Fruit fly (Drosophila melanogaster) whole organism, embryonic: Measurements from ENCODE around the gene eIF1.

ENCODE experiments used
- CG10431 ChIP-seq: fragments of 200-800 bp; sonication (Bioruptor generic); optimal IDR thresholded peaks from 3 replicates; lab custom pipeline; 2018; ENCODE audit warnings: missing biosample characterization, mild to moderate bottlenecking, missing genetic modification characterization
- CG10959 ChIP-seq: fragments of 200-800 bp; sonication (Bioruptor generic); IDR thresholded peaks from 2 replicates; pipeline ENCODE4 v1.3.6; 2022; ENCODE audit warnings: missing biosample characterization, missing genetic modification characterization
- CG11085 ChIP-seq: fragments of 200-800 bp; sonication (Bioruptor generic); IDR thresholded peaks from 2 replicates; pipeline ENCODE4 v1.3.6; 2022; ENCODE audit warnings: missing biosample characterization, missing genetic modification characterization
- CG11504 ChIP-seq: fragments of 200-800 bp; sonication (Bioruptor generic); optimal IDR thresholded peaks from 3 replicates; lab custom pipeline; 2019; ENCODE audit warnings: missing biosample characterization, mild to moderate bottlenecking, missing genetic modification characterization, moderate library complexity
- CG11723 ChIP-seq: fragments of 200-800 bp; sonication (Bioruptor generic); optimal IDR thresholded peaks from 2 replicates; lab custom pipeline; 2017; ENCODE audit warnings: missing biosample characterization, mild to moderate bottlenecking, missing genetic modification characterization
- CG12942 ChIP-seq: fragments of 200-800 bp; sonication (Bioruptor generic); optimal IDR thresholded peaks from 3 replicates; lab custom pipeline; 2016; ENCODE audit warnings: missing biosample characterization, missing genetic modification characterization
- CG16813 ChIP-seq: fragments of 200-800 bp; sonication (Bioruptor generic); IDR thresholded peaks from 3 replicates; pipeline ENCODE4 v1.3.6; 2022; ENCODE audit warnings: missing biosample characterization, missing genetic modification characterization; ENCODE audit not compliant: partially characterized antibody
- CG16863 ChIP-seq: fragments of 200-800 bp; sonication (Bioruptor generic); optimal IDR thresholded peaks from 3 replicates; lab custom pipeline; 2016; ENCODE audit warnings: missing biosample characterization, missing genetic modification characterization
- CG1832 ChIP-seq: fragments of 200-800 bp; sonication (Bioruptor generic); optimal IDR thresholded peaks from 2 replicates; lab custom pipeline; 2017; ENCODE audit warnings: missing biosample characterization, mild to moderate bottlenecking, missing genetic modification characterization, inconsistent platforms
- CG2712 ChIP-seq: fragments of 200-800 bp; optimal IDR thresholded peaks from 3 replicates; lab custom pipeline; 2019; ENCODE audit warnings: missing biosample characterization, mild to moderate bottlenecking, missing genetic modification characterization, moderate library complexity
- CG31365 ChIP-seq: fragments of 200-800 bp; sonication (Bioruptor generic); optimal IDR thresholded peaks from 2 replicates; lab custom pipeline; 2018; ENCODE audit warnings: missing biosample characterization, mild to moderate bottlenecking, missing genetic modification characterization
- CG6813 ChIP-seq: fragments of 200-800 bp; sonication (Bioruptor generic); optimal IDR thresholded peaks from 2 replicates; lab custom pipeline; 2017; ENCODE audit warnings: missing biosample characterization, missing genetic modification characterization, mild to moderate bottlenecking, moderate library complexity, missing genetic modification reagents
- CG7271 ChIP-seq: fragments of 200-800 bp; sonication (Bioruptor generic); optimal IDR thresholded peaks from 2 replicates; lab custom pipeline; 2018; ENCODE audit warnings: missing biosample characterization, mild to moderate bottlenecking, missing genetic modification characterization, moderate library complexity
- CHES-1-like ChIP-seq: fragments of 200-800 bp; sonication (Bioruptor generic); optimal IDR thresholded peaks from 2 replicates; lab custom pipeline; 2016; ENCODE audit warnings: missing biosample characterization, missing genetic modification characterization
- CkIIα-i1 ChIP-seq: fragments of 200-800 bp; sonication (Bioruptor generic); IDR thresholded peaks from 2 replicates; pipeline ENCODE4 v1.3.6; 2022; ENCODE audit warnings: missing biosample characterization, missing genetic modification characterization
- Drgx ChIP-seq: fragments of 200-800 bp; sonication (Bioruptor generic); IDR thresholded peaks from 2 replicates; pipeline ENCODE4 v1.3.6; 2022; ENCODE audit warnings: missing biosample characterization, missing genetic modification characterization
- GATAe ChIP-seq: fragments of 200-800 bp; sonication (Bioruptor generic); conservative IDR thresholded peaks from 2 replicates; pipeline ENCODE4 v1.3.6; 2022; ENCODE audit warnings: missing biosample characterization, missing genetic modification characterization
- Gug ChIP-seq: fragments of 200-800 bp; sonication (Bioruptor generic); IDR thresholded peaks from 4 replicates; pipeline ENCODE4 v1.3.6; 2022; ENCODE audit warnings: missing biosample characterization, missing genetic modification characterization
- H2.0 ChIP-seq: fragments of 200-800 bp; sonication (Bioruptor generic); IDR thresholded peaks from 2 replicates; pipeline ENCODE4 v1.3.6; 2022; ENCODE audit warnings: missing biosample characterization, missing genetic modification characterization
- Meics ChIP-seq: fragments of 200-800 bp; sonication (Bioruptor generic); optimal IDR thresholded peaks from 2 replicates; lab custom pipeline; 2017; ENCODE audit warnings: missing biosample characterization, mild to moderate bottlenecking, missing genetic modification characterization
- NC2α ChIP-seq: fragments of 200-800 bp; sonication (Bioruptor generic); optimal IDR thresholded peaks from 2 replicates; lab custom pipeline; 2016; ENCODE audit warnings: missing biosample characterization, missing genetic modification characterization
- Nf-YC ChIP-seq: fragments of 200-800 bp; optimal IDR thresholded peaks from 3 replicates; lab custom pipeline; 2019; ENCODE audit warnings: missing biosample characterization, mild to moderate bottlenecking, missing genetic modification characterization, moderate library complexity
- Opbp ChIP-seq: fragments of 200-800 bp; sonication (Bioruptor generic); IDR thresholded peaks from 3 replicates; pipeline ENCODE4 v1.3.6; 2022; ENCODE audit warnings: missing biosample characterization, missing genetic modification characterization; ENCODE audit not compliant: partially characterized antibody
- Pdp1 ChIP-seq, 2 experiments: fragments of 200-800 bp; sonication (Bioruptor generic); optimal IDR thresholded peaks; 3 replicates each; lab custom pipeline; 2016; ENCODE audit warnings: missing biosample characterization in 2 of 2, missing genetic modification characterization in 2 of 2, mild to moderate bottlenecking in 1 of 2, moderate library complexity in 1 of 2
- YL-1 ChIP-seq: fragments of 200-800 bp; sonication (Bioruptor generic); optimal IDR thresholded peaks from 3 replicates; lab custom pipeline; 2017; ENCODE audit warnings: missing biosample characterization, mild to moderate bottlenecking, missing genetic modification characterization
- ab ChIP-seq: fragments of 200-800 bp; sonication (Bioruptor generic); optimal IDR thresholded peaks from 2 replicates; lab custom pipeline; 2016; ENCODE audit warnings: missing biosample characterization, missing genetic modification characterization
- aop ChIP-seq: fragments of 200-800 bp; sonication (Bioruptor generic); IDR thresholded peaks from 2 replicates; pipeline ENCODE4 v1.3.6; 2022; ENCODE audit warnings: missing biosample characterization, missing genetic modification characterization
- bsh ChIP-seq, 2 experiments: fragments of 200-800 bp; sonication (Bioruptor generic); optimal IDR thresholded peaks; 2 replicates each; lab custom pipeline; 2017 to 2018; ENCODE audit warnings: mild to moderate bottlenecking in 2 of 2, missing biosample characterization in 2 of 2, missing genetic modification characterization in 2 of 2, moderate library complexity in 1 of 2
- cg ChIP-seq: fragments of 200-800 bp; sonication (Bioruptor generic); optimal IDR thresholded peaks from 3 replicates; lab custom pipeline; 2019; ENCODE audit warnings: missing biosample characterization, mild to moderate bottlenecking, missing genetic modification characterization, moderate library complexity
- corto ChIP-seq: fragments of 200-800 bp; sonication (Bioruptor generic); optimal IDR thresholded peaks from 2 replicates; lab custom pipeline; 2016; ENCODE audit warnings: missing biosample characterization, mild to moderate bottlenecking, missing genetic modification characterization, moderate library complexity
- danr ChIP-seq: fragments of 200-800 bp; sonication (Bioruptor generic); IDR thresholded peaks from 2 replicates; pipeline ENCODE4 v1.3.6; 2022; ENCODE audit warnings: missing biosample characterization, missing genetic modification characterization
- fu2 ChIP-seq: fragments of 200-800 bp; sonication (Bioruptor generic); optimal IDR thresholded peaks from 2 replicates; lab custom pipeline; 2016; ENCODE audit warnings: missing biosample characterization, missing genetic modification characterization
- gce ChIP-seq: fragments of 200-800 bp; sonication (Bioruptor generic); IDR thresholded peaks from 3 replicates; pipeline ENCODE4 v1.3.6; 2022; ENCODE audit warnings: missing biosample characterization, missing genetic modification characterization
- gfzf ChIP-seq: fragments of 200-800 bp; sonication (Bioruptor generic); optimal IDR thresholded peaks from 2 replicates; lab custom pipeline; 2016; ENCODE audit warnings: missing biosample characterization, mild to moderate bottlenecking, missing genetic modification characterization, moderate library complexity
- gt ChIP-seq: fragments of 200-800 bp; sonication (Bioruptor generic); IDR thresholded peaks from 2 replicates; pipeline ENCODE4 v1.3.6; 2022; ENCODE audit warnings: missing biosample characterization, missing genetic modification characterization
- lilli ChIP-seq: fragments of 200-800 bp; sonication (Bioruptor generic); optimal IDR thresholded peaks from 3 replicates; lab custom pipeline; 2016; ENCODE audit warnings: missing biosample characterization, missing genetic modification characterization
- nom ChIP-seq: fragments of 200-800 bp; sonication (Bioruptor generic); optimal IDR thresholded peaks from 2 replicates; lab custom pipeline; 2017; ENCODE audit warnings: missing biosample characterization, missing genetic modification characterization, mild to moderate bottlenecking, moderate library complexity, missing genetic modification reagents
- run ChIP-seq: fragments of 200-800 bp; sonication (Bioruptor generic); optimal IDR thresholded peaks from 3 replicates; lab custom pipeline; 2018; ENCODE audit warnings: missing biosample characterization, mild to moderate bottlenecking, missing genetic modification characterization
- sens ChIP-seq: fragments of 200-800 bp; sonication (Bioruptor generic); peaks from one replicate; lab custom pipeline; 2016; ENCODE audit warnings: missing biosample characterization, missing genetic modification characterization
- slp2 ChIP-seq: fragments of 200-800 bp; sonication (Bioruptor generic); optimal IDR thresholded peaks from 2 replicates; lab custom pipeline; 2016; ENCODE audit warnings: missing biosample characterization, missing genetic modification characterization
- sob ChIP-seq: fragments of 200-800 bp; sonication (Bioruptor generic); IDR thresholded peaks from 2 replicates; pipeline ENCODE4 v1.3.6; 2022; ENCODE audit warnings: missing biosample characterization, missing genetic modification characterization
- tap ChIP-seq: fragments of 200-800 bp; optimal IDR thresholded peaks from 3 replicates; lab custom pipeline; 2019; ENCODE audit warnings: missing biosample characterization, mild to moderate bottlenecking, missing genetic modification characterization, moderate library complexity
- tgo ChIP-seq: fragments of 200-800 bp; sonication (Bioruptor generic); IDR thresholded peaks from 3 replicates; pipeline ENCODE4 v1.3.6; 2022; ENCODE audit warnings: missing biosample characterization, missing genetic modification characterization
- zfh1 ChIP-seq: fragments of 200-800 bp; sonication (Bioruptor generic); IDR thresholded peaks from 3 replicates; pipeline ENCODE4 v1.3.6; 2022; ENCODE audit warnings: missing biosample characterization, missing genetic modification characterization

eIF1 gene

dm6 chr3L:3242121-3243083 is 19.3 kb downstream of the eIF1 start:
- peak; percentile 6 for TF ChIP-seq sens (GFP tag; lab: Kevin White, UChicago)
- no peak for TF ChIP-seq gt (GFP tag; lab: Robert Waterston, UW)
- TF ChIP-seq Pdp1 (GFP tag; optimal IDR thresholded peaks at IDR 0.05; lab: Kevin White, UChicago), result no peak
- no peak for TF ChIP-seq CG31365 (tag; lab: Kevin White, UChicago)
- no peak for TF ChIP-seq CG7271 (tag; lab: Kevin White, UChicago)
- TF ChIP-seq fu2 (GFP tag; lab: Kevin White, UChicago), result no peak
- no peak for TF ChIP-seq CkIIα-i1 (GFP tag; lab: Robert Waterston, UW)
- TF ChIP-seq aop (GFP tag; lab: Robert Waterston, UW), result no peak
- 0 out of 3 replicates have a peak, but pooled peaks have one; percentile 27 for TF ChIP-seq CG16813 (GFP tag; lab: Robert Waterston, UW)
- no peak for TF ChIP-seq slp2 (GFP tag; lab: Kevin White, UChicago)
- TF ChIP-seq corto (GFP tag; lab: Kevin White, UChicago), result peak; percentile 18
- peak; percentile 5 for TF ChIP-seq nom (GFP tag; lab: Kevin White, UChicago)
- TF ChIP-seq tap (tag; lab: Kevin White, UChicago), result no peak
- no peak for TF ChIP-seq H2.0 (GFP tag; lab: Robert Waterston, UW)
- no peak for TF ChIP-seq NC2α (GFP tag; lab: Kevin White, UChicago)
- no peak for TF ChIP-seq CG10959 (GFP tag; lab: Robert Waterston, UW)

- TF ChIP-seq YL-1 (GFP tag; lab: Kevin White, UChicago) (no peak), Meics (no peak), CHES-1-like (GFP tag; lab: Kevin White, UChicago) (no peak), CG1832 (GFP tag; lab: Kevin White, UChicago) (no peak), CG11723 (GFP tag; lab: Kevin White, UChicago) (no peak), ab (no peak), CG16813 (GFP tag; lab: Robert Waterston, UW) (no peak), CG10431 (no peak), zfh1 (no peak), Opbp (no peak)
Measured at dm6 chr3L:3244244-3245144, 21.4 kb downstream of the eIF1 start, which contains the start of gene CG12078. CG12078 (minus strand) TSS chr3L:3244294.

dm6 chr3L:3245189-3245588 is 22.0 kb downstream of the eIF1 start:
- TF ChIP-seq CG2712 (tag; lab: Kevin White, UChicago) (no peak), CG12942 (GFP tag; lab: Kevin White, UChicago) (no peak), CG16863 (GFP tag; lab: Kevin White, UChicago) (no peak), lilli (no peak), bsh (GFP tag; optimal IDR thresholded peaks at IDR 0.05; lab: Kevin White, UChicago) (peak in 1 of 2 experiments; percentile 64), Nf-YC (no peak), CG6813 (GFP tag; lab: Kevin White, UChicago) (no peak), run (tag; lab: Kevin White, UChicago) (no peak), Drgx (0 out of 2 replicates have a peak, but pooled peaks have one; percentile 15), CG11504 (tag; lab: Kevin White, UChicago) (no peak), tgo (GFP tag; lab: Robert Waterston, UW) (no peak), Gug (GFP tag; lab: Robert Waterston, UW) (no peak), sob (no peak), GATAe (GFP tag; lab: Robert Waterston, UW) (no peak), sens (GFP tag; lab: Kevin White, UChicago) (no peak), CG11085 (GFP tag; lab: Robert Waterston, UW) (no peak), corto (GFP tag; lab: Kevin White, UChicago) (peak; percentile 22), danr (GFP tag; lab: Robert Waterston, UW) (no peak), gce (GFP tag; lab: Robert Waterston, UW) (no peak), cg (GFP tag; lab: Kevin White, UChicago) (no peak), gfzf (GFP tag; lab: Kevin White, UChicago) (no peak)
